In genomic region chrX:14952845-14953720, dm6 we compare ENCODE assay signal across 1 fruit fly cellular context.
TF ChIP-seq lines count a peak whose summit lies in the region.

pdgy (minus strand) TSS chrX:14953532.

TF ChIP-seq in whole organism, embryonic, 481 proteins besides CTCF, POLR2A, EP300 and RAD21 (continued from another document):
- TF ChIP-seq Hr78 (GFP tag; optimal IDR thresholded peaks at IDR 0.05; lab: Kevin White, UChicago) (peak in 1 of 2 experiments; percentile 55), CG10654 (GFP tag; optimal IDR thresholded peaks at IDR 0.05; lab: Kevin White, UChicago) (no peak), HLHmδ (GFP tag; optimal IDR thresholded peaks at IDR 0.05; lab: Kevin White, UChicago) (peak; percentile 11), nom (GFP tag; optimal IDR thresholded peaks at IDR 0.05; lab: Kevin White, UChicago) (peak; percentile 100), bsh (GFP tag; optimal IDR thresholded peaks at IDR 0.05; lab: Kevin White, UChicago) (peak in 1 of 2 experiments; percentile 89), her (GFP tag; optimal IDR thresholded peaks at IDR 0.05; lab: Kevin White, UChicago) (peak; percentile 12), CG6175 (GFP tag; IDR thresholded peaks at IDR 0.05; lab: Robert Waterston, UW) (peak; percentile 88), Med (GFP tag; lab: Kevin White, UChicago) (peak; percentile 88), pros (GFP tag; optimal IDR thresholded peaks at IDR 0.05; lab: Kevin White, UChicago) (peak; percentile 95), Ptx1 (GFP tag; IDR thresholded peaks at IDR 0.05; lab: Robert Waterston, UW) (0 out of 2 replicates have a peak, but pooled peaks have one; percentile 14)
